Fruit fly (Drosophila melanogaster): ENCODE measurements around the gene CG14435.

Gene CG14435

DNA sequence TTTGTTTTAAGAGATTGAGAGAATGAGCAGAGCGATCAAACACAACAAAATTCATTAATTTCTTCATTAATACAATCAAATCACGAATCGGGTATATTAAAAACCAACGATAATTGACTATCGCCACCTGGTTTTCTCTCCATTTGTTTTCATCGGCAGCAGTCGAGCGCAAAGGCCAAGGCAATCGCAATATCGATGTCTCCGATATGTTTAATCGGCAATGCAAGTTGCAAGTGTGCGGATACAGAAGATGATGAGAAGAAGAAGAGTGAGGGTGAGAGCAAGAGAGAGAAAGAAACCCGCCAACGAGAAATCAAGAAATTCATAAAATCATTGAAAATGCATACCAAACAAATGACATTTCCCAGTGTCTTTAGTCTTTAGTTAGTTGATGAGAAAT lies 32.1 kb upstream of the CG14435 start:
- TF ChIP-seq CG8089 (GFP tag; optimal IDR thresholded peaks at IDR 0.05) (no peak), Scr (GFP tag; IDR thresholded peaks at IDR 0.05; ENCODE audit: partially characterized antibody) (peak; percentile 64), Adf1 (GFP tag; IDR thresholded peaks at IDR 0.05) (no peak), CG9215 (GFP tag; IDR thresholded peaks at IDR 0.05) (no peak), nerfin-2 (GFP tag; IDR thresholded peaks at IDR 0.05; ENCODE audit: partially characterized antibody) (peak; percentile 23; the same call in 1 of the 2 replicates), pzg (GFP tag; optimal IDR thresholded peaks at IDR 0.05) (peak; percentile 14), CG15514 (GFP tag; optimal IDR thresholded peaks at IDR 0.05) (no peak), CG17385 (GFP tag; optimal IDR thresholded peaks at IDR 0.05) (peak; percentile 74), esg (GFP tag; conservative IDR thresholded peaks at IDR 0.05) (no peak), CG17829 (tag; optimal IDR thresholded peaks at IDR 0.05) (peak; percentile 7), sim (GFP tag; IDR thresholded peaks at IDR 0.05) (no peak), CkIIα-i1 (GFP tag; IDR thresholded peaks at IDR 0.05) (no peak), knrl (GFP tag; IDR thresholded peaks at IDR 0.05; ENCODE audit: partially characterized antibody) (peak; percentile 50; the same call in 2 of the 3 replicates), amos (GFP tag; IDR thresholded peaks at IDR 0.05; ENCODE audit: partially characterized antibody) (peak; percentile 61), Dll (GFP tag; IDR thresholded peaks at IDR 0.05; ENCODE audit: partially characterized antibody) (peak; percentile 60; the same call in 2 of the 4 replicates), Hand (GFP tag; optimal IDR thresholded peaks at IDR 0.05) (no peak), tna (GFP tag; IDR thresholded peaks at IDR 0.05; ENCODE audit: partially characterized antibody) (peak; percentile 24; the same call in 1 of the 2 replicates), CG11695 (GFP tag; IDR thresholded peaks at IDR 0.05) (no peak), CG5180 (GFP tag; optimal IDR thresholded peaks at IDR 0.05) (no peak), CG4424 (GFP tag; optimal IDR thresholded peaks at IDR 0.05) (no peak), CG7372 (GFP tag; IDR thresholded peaks at IDR 0.05) (no peak), jumu (GFP tag; optimal IDR thresholded peaks at IDR 0.05) (no peak), nau (GFP tag; optimal IDR thresholded peaks at IDR 0.05) (no peak), Oaz (GFP tag; IDR thresholded peaks at IDR 0.05) (no peak), phol (tag; optimal IDR thresholded peaks at IDR 0.05) (no peak), CG8478 (optimal IDR thresholded peaks at IDR 0.05) (no peak), CG1603 (tag; optimal IDR thresholded peaks at IDR 0.05) (peak; percentile 9), zen2 (GFP tag; IDR thresholded peaks at IDR 0.05; ENCODE audit: partially characterized antibody) (peak; percentile 49; the same call in 1 of the 3 replicates), CG14860 (GFP tag; IDR thresholded peaks at IDR 0.05; ENCODE audit: partially characterized antibody) (0 out of 3 replicates have a peak, but pooled peaks have one; percentile 26), Dbx (GFP tag; IDR thresholded peaks at IDR 0.05) (no peak), CG18262 (tag; optimal IDR thresholded peaks at IDR 0.05) (no peak), trem (tag; optimal IDR thresholded peaks at IDR 0.05) (no peak), stwl (tag; optimal IDR thresholded peaks at IDR 0.05) (peak; percentile 68), CG32767 (GFP tag; IDR thresholded peaks at IDR 0.05) (no peak), CG2116 (GFP tag; optimal IDR thresholded peaks at IDR 0.05) (peak; percentile 47), tin (GFP tag; optimal IDR thresholded peaks at IDR 0.05) (no peak), CG15696 (tag; optimal IDR thresholded peaks at IDR 0.05) (no peak), Nf-YA (GFP tag; IDR thresholded peaks at IDR 0.05) (no peak), CG6791 (GFP tag; IDR thresholded peaks at IDR 0.05; ENCODE audit: partially characterized antibody) (peak; percentile 72; the same call in 2 of the 3 replicates), sna (GFP tag; IDR thresholded peaks at IDR 0.05; ENCODE audit: partially characterized antibody) (peak; percentile 58; the same call in 1 of the 2 replicates), CG30403 (GFP tag; optimal IDR thresholded peaks at IDR 0.05) (no peak), ab (GFP tag; optimal IDR thresholded peaks at IDR 0.05) (no peak), Hmx (GFP tag; optimal IDR thresholded peaks at IDR 0.05) (no peak), CG16813 (GFP tag; IDR thresholded peaks at IDR 0.05; ENCODE audit: partially characterized antibody) (peak; percentile 53; the same call in 2 of the 3 replicates), bbx (GFP tag; IDR thresholded peaks at IDR 0.05; ENCODE audit: partially characterized antibody) (peak; percentile 80), CG10366 (GFP tag; IDR thresholded peaks at IDR 0.05) (no peak), CG42726 (GFP tag; IDR thresholded peaks at IDR 0.05; ENCODE audit: partially characterized antibody) (peak; percentile 77; the same call in 1 of the 2 replicates), seq (GFP tag; IDR thresholded peaks at IDR 0.05) (no peak), gfzf (GFP tag; optimal IDR thresholded peaks at IDR 0.05) (no peak)

Measured in whole organism, embryonic.